Worm (Caenorhabditis elegans) whole organism, late embryonic: ENCODE results near the gene fbxa-48.

Experiments used
- C38D4.7 ChIP-seq: fragments of 200-800 bp; sonication (Bioruptor generic); optimal IDR thresholded peaks from 2 replicates; lab custom pipeline; 2018; ENCODE audit warnings: mild to moderate bottlenecking, missing genetic modification characterization, moderate library complexity, missing compliant biosample characterization
- F13H6.1 ChIP-seq: sonication (generic microtip); optimal IDR thresholded peaks from 2 replicates; lab custom pipeline; 2016; ENCODE audit warnings: missing genetic modification characterization, missing compliant biosample characterization
- K02D7.2 ChIP-seq: sonication (generic microtip); optimal IDR thresholded peaks from 2 replicates; lab custom pipeline; 2017; ENCODE audit warnings: mild to moderate bottlenecking, missing genetic modification characterization, missing compliant biosample characterization
- Y22D7AL.16 ChIP-seq: sonication (generic microtip); optimal IDR thresholded peaks from 2 replicates; lab custom pipeline; 2016; ENCODE audit warnings: missing genetic modification characterization, missing compliant biosample characterization
- ama-1 ChIP-seq: fragments of 150-350 bp; optimal IDR thresholded peaks from 2 replicates; lab custom pipeline; 2014
- ceh-18 ChIP-seq: sonication (generic microtip); optimal IDR thresholded peaks from 2 replicates; lab custom pipeline; 2016; ENCODE audit warnings: missing genetic modification characterization, missing compliant biosample characterization
- ceh-19 ChIP-seq: fragments of 200-800 bp; sonication (Bioruptor generic); optimal IDR thresholded peaks from 2 replicates; lab custom pipeline; 2018; ENCODE audit warnings: mild to moderate bottlenecking, missing genetic modification characterization, missing compliant biosample characterization
- ceh-2 ChIP-seq: sonication (generic microtip); optimal IDR thresholded peaks from 2 replicates; lab custom pipeline; 2016; ENCODE audit warnings: missing genotype, missing genetic modification characterization, missing compliant biosample characterization
- ceh-24 ChIP-seq: sonication (generic microtip); optimal IDR thresholded peaks from 2 replicates; lab custom pipeline; 2016; ENCODE audit warnings: mild to moderate bottlenecking, missing genetic modification characterization, missing compliant biosample characterization
- ceh-30 ChIP-seq: fragments of 150-350 bp; optimal IDR thresholded peaks from 2 replicates; lab custom pipeline; 2014; ENCODE audit warnings: missing biosample characterization, missing genetic modification characterization
- ceh-31 ChIP-seq: sonication (generic microtip); optimal IDR thresholded peaks from 2 replicates; lab custom pipeline; 2016; ENCODE audit warnings: missing genetic modification characterization, missing compliant biosample characterization
- ceh-34 ChIP-seq: sonication (generic microtip); optimal IDR thresholded peaks from 2 replicates; lab custom pipeline; 2016; ENCODE audit warnings: mild to moderate bottlenecking, missing genetic modification characterization, missing compliant biosample characterization
- ceh-6 ChIP-seq: fragments of 200-800 bp; sonication (Bioruptor generic); optimal IDR thresholded peaks from 2 replicates; lab custom pipeline; 2018; ENCODE audit warnings: mild to moderate bottlenecking, missing genetic modification characterization, missing compliant biosample characterization
- dmd-4 ChIP-seq: sonication (generic microtip); optimal IDR thresholded peaks from 2 replicates; lab custom pipeline; 2016; ENCODE audit warnings: borderline replicate concordance, missing genetic modification characterization, missing compliant biosample characterization
- dve-1 ChIP-seq: sonication (generic microtip); optimal IDR thresholded peaks from 2 replicates; lab custom pipeline; 2017; ENCODE audit warnings: antibody characterized with exemption, mild to moderate bottlenecking, missing genetic modification characterization, missing compliant biosample characterization
- fkh-10 ChIP-seq: fragments of 150-350 bp; optimal IDR thresholded peaks from 2 replicates; lab custom pipeline; 2014; ENCODE audit warnings: missing biosample characterization, missing genetic modification reagents, missing genetic modification characterization
- lin-11 ChIP-seq: fragments of 200-800 bp; sonication (Bioruptor generic); optimal IDR thresholded peaks from 2 replicates; lab custom pipeline; 2018; ENCODE audit warnings: mild to moderate bottlenecking, missing genetic modification characterization, missing compliant biosample characterization
- mec-3 ChIP-seq: sonication (generic microtip); optimal IDR thresholded peaks from 2 replicates; lab custom pipeline; 2016; ENCODE audit warnings: borderline replicate concordance, missing genetic modification characterization, missing compliant biosample characterization
- nfya-1 ChIP-seq: sonication (generic microtip); optimal IDR thresholded peaks from 2 replicates; lab custom pipeline; 2017; ENCODE audit warnings: missing genetic modification characterization, mild to moderate bottlenecking, missing compliant biosample characterization, antibody characterized with exemption, moderate library complexity
- pag-3 ChIP-seq: sonication (generic microtip); optimal IDR thresholded peaks from 2 replicates; lab custom pipeline; 2016; ENCODE audit warnings: missing compliant biosample characterization, missing genetic modification characterization, borderline replicate concordance
- pat-9 ChIP-seq: fragments of 200-800 bp; sonication (Bioruptor generic); optimal IDR thresholded peaks from 2 replicates; lab custom pipeline; 2018; ENCODE audit warnings: mild to moderate bottlenecking, missing genetic modification characterization, moderate library complexity, missing compliant biosample characterization
- ref-2 ChIP-seq: sonication (generic microtip); optimal IDR thresholded peaks from 2 replicates; lab custom pipeline; 2016; ENCODE audit warnings: missing genetic modification characterization, missing compliant biosample characterization
- rnt-1 ChIP-seq: sonication (generic microtip); optimal IDR thresholded peaks from 2 replicates; lab custom pipeline; 2016; ENCODE audit warnings: missing genetic modification characterization, missing compliant biosample characterization
- tbx-2 ChIP-seq: sonication (generic microtip); optimal IDR thresholded peaks from 2 replicates; lab custom pipeline; 2016; ENCODE audit warnings: missing genetic modification characterization, missing compliant biosample characterization
- unc-3 ChIP-seq, 2 experiments: fragments of 200-800 bp in 1 of 2; sonication (Bioruptor generic) in 1 of 2; sonication (generic microtip) in 1 of 2; conservative IDR thresholded peaks in 1 of 2; optimal IDR thresholded peaks in 1 of 2; 2 replicates each; pipeline versions ENCODE4 v1.3.6 to Lab custom; 2016 to 2022; ENCODE audit warnings: missing compliant biosample characterization in 2 of 2, missing genetic modification characterization in 2 of 2, missing genetic modification reagents in 1 of 2
- unc-42 ChIP-seq: sonication (generic microtip); optimal IDR thresholded peaks from 2 replicates; lab custom pipeline; 2016; ENCODE audit warnings: missing genotype, missing genetic modification characterization, missing compliant biosample characterization
- unc-86 ChIP-seq: sonication (generic microtip); optimal IDR thresholded peaks from 2 replicates; lab custom pipeline; 2016; ENCODE audit warnings: missing genetic modification characterization, missing compliant biosample characterization
- ztf-16 ChIP-seq: sonication (generic microtip); optimal IDR thresholded peaks from 2 replicates; lab custom pipeline; 2017; ENCODE audit warnings: missing genetic modification characterization, missing compliant biosample characterization

Gene fbxa-48

ce11 chrIII:2223932-2224331 lies 48.0 kb downstream of the fbxa-48 start, which contains the start of gene srd-65:
TSS of gene srd-65 (minus strand) at chrIII:2224032.
- no peak for TF ChIP-seq unc-3 (GFP tag; conservative IDR thresholded peaks at IDR 0.05; lab: Robert Waterston, UW)
- no peak for TF ChIP-seq unc-3 (tag; optimal IDR thresholded peaks at IDR 0.05; lab: Kevin White, UChicago)
- TF ChIP-seq ceh-18 (tag; lab: Kevin White, UChicago) = no peak
- TF ChIP-seq ceh-19 (GFP tag; lab: Kevin White, UChicago) = no peak
- no peak for TF ChIP-seq K02D7.2 (tag; lab: Kevin White, UChicago)
- no peak for TF ChIP-seq dve-1
- no peak for TF ChIP-seq lin-11
- TF ChIP-seq pat-9 (tag; lab: Kevin White, UChicago) = no peak
- no peak for TF ChIP-seq ref-2 (tag; lab: Kevin White, UChicago)
- no peak for TF ChIP-seq tbx-2 (tag; lab: Kevin White, UChicago)
- TF ChIP-seq ceh-6 = no peak
- no peak for TF ChIP-seq ceh-2 (tag; lab: Kevin White, UChicago)
- no peak for TF ChIP-seq ceh-30 (tag; lab: Kevin White, UChicago)
- TF ChIP-seq C38D4.7 (GFP tag; lab: Kevin White, UChicago) = no peak

DNA sequence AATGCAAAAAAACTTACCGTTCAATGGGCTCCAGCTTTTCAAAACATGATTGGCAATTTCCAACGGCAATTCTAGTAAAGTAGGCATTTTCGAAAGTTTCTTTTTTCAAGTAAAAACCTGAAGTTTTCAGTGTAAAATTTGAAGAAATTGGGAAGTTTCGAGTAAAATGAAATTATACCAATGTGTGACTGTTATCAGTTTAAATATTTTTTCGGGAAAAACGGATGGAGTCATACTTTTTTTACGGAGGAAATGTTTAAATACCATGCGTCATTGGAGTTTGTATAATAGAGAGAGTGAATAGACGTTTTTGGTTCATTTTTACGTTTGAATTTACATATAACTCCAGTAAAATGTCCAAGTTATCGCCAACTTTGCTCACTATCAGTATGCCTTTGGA lies 52.6 kb downstream of the fbxa-48 start, which contains the start of gene fbxa-12:
TSS of gene fbxa-12 (plus strand) at position 301 of the 400 bp plus-strand sequence.
- TF ChIP-seq ceh-6 (no peak), ceh-2 (tag; lab: Kevin White, UChicago) (no peak), unc-86 (tag; lab: Kevin White, UChicago) (no peak), unc-42 (tag; lab: Kevin White, UChicago) (no peak), nfya-1 (tag; lab: Kevin White, UChicago) (no peak), ama-1 (lab: Kevin White, UChicago) (no peak), dmd-4 (tag; lab: Kevin White, UChicago) (no peak), ztf-16 (tag; lab: Kevin White, UChicago) (no peak), fkh-10 (GFP tag; lab: Kevin White, UChicago) (no peak), ceh-31 (tag; lab: Kevin White, UChicago) (no peak), F13H6.1 (tag; lab: Kevin White, UChicago) (no peak), Y22D7AL.16 (no peak), mec-3 (no peak), ceh-19 (GFP tag; lab: Kevin White, UChicago) (no peak), rnt-1 (no peak), ceh-24 (tag; lab: Kevin White, UChicago) (no peak), pag-3 (tag; lab: Kevin White, UChicago) (no peak), ceh-34 (tag; lab: Kevin White, UChicago) (no peak), K02D7.2 (tag; lab: Kevin White, UChicago) (no peak)
